Fruit fly (Drosophila melanogaster) whole organism, adult: ENCODE results near the gene HP5.

ENCODE experiments used
- CG11617 ChIP-seq: fragments of 200-800 bp; sonication (Bioruptor generic); optimal IDR thresholded peaks from 2 replicates; lab custom pipeline; 2017; ENCODE audit warnings: mild to moderate bottlenecking, missing biosample characterization, missing genetic modification reagents, missing genetic modification characterization
- CG12768 ChIP-seq: fragments of 200-800 bp; sonication (Bioruptor generic); optimal IDR thresholded peaks from 2 replicates; lab custom pipeline; 2017; ENCODE audit warnings: missing biosample characterization, missing genetic modification characterization, mild to moderate bottlenecking, moderate library complexity, missing genetic modification reagents
- CG14711 ChIP-seq: fragments of 200-800 bp; sonication (Bioruptor generic); optimal IDR thresholded peaks from 2 replicates; lab custom pipeline; 2018; ENCODE audit warnings: missing biosample characterization, mild to moderate bottlenecking, missing genetic modification characterization, moderate library complexity
- CG1620 ChIP-seq: fragments of 200-800 bp; sonication (Bioruptor generic); optimal IDR thresholded peaks from 2 replicates; lab custom pipeline; 2016; ENCODE audit warnings: missing biosample characterization, missing genetic modification characterization
- CG33017 ChIP-seq: fragments of 200-800 bp; sonication (Bioruptor generic); optimal IDR thresholded peaks from 2 replicates; lab custom pipeline; 2018; ENCODE audit warnings: missing biosample characterization, mild to moderate bottlenecking, missing genetic modification characterization, moderate library complexity
- CG5204 ChIP-seq: fragments of 200-800 bp; sonication (Bioruptor generic); optimal IDR thresholded peaks from 2 replicates; lab custom pipeline; 2016; ENCODE audit warnings: missing biosample characterization, missing genetic modification characterization
- CG7045 ChIP-seq: fragments of 200-800 bp; sonication (Bioruptor generic); optimal IDR thresholded peaks from 2 replicates; lab custom pipeline; 2017; ENCODE audit warnings: missing biosample characterization, mild to moderate bottlenecking, missing genetic modification characterization
- CG7101 ChIP-seq: fragments of 200-800 bp; sonication (Bioruptor generic); optimal IDR thresholded peaks from 2 replicates; lab custom pipeline; 2018; ENCODE audit warnings: missing biosample characterization, mild to moderate bottlenecking, missing genetic modification characterization, moderate library complexity
- Clk ChIP-seq: fragments of 200-800 bp; sonication (Bioruptor generic); optimal IDR thresholded peaks from 2 replicates; lab custom pipeline; 2017; ENCODE audit warnings: missing biosample characterization, missing genetic modification characterization
- Crg-1 ChIP-seq: fragments of 200-800 bp; sonication (Bioruptor generic); optimal IDR thresholded peaks from 2 replicates; lab custom pipeline; 2016; ENCODE audit warnings: missing biosample characterization, missing genetic modification characterization
- Hr96 ChIP-seq: fragments of 200-800 bp; sonication (Bioruptor generic); optimal IDR thresholded peaks from 2 replicates; lab custom pipeline; 2016; ENCODE audit warnings: missing biosample characterization, missing genetic modification characterization
- Mnt ChIP-seq: fragments of 200-800 bp; sonication (Bioruptor generic); optimal IDR thresholded peaks from 2 replicates; lab custom pipeline; 2016; ENCODE audit warnings: missing biosample characterization, mild to moderate bottlenecking, missing genetic modification characterization
- bab1 ChIP-seq: fragments of 200-800 bp; sonication (Bioruptor generic); optimal IDR thresholded peaks from 3 replicates; lab custom pipeline; 2019; ENCODE audit warnings: missing biosample characterization, mild to moderate bottlenecking, missing genetic modification characterization, moderate library complexity
- cic ChIP-seq: fragments of 200-800 bp; sonication (Bioruptor generic); optimal IDR thresholded peaks from 2 replicates; lab custom pipeline; 2017; ENCODE audit warnings: missing biosample characterization, mild to moderate bottlenecking, missing genetic modification characterization, moderate library complexity
- cnc ChIP-seq, 2 experiments: fragments of >200 bp; optimal IDR thresholded peaks; 2 replicates each; lab custom pipeline; 2017
- kay ChIP-seq: fragments of 200-800 bp; sonication (Bioruptor generic); peaks from one replicate; lab custom pipeline; 2016; ENCODE audit warnings: missing biosample characterization, missing genetic modification characterization, borderline replicate concordance
- ovo ChIP-seq: fragments of 200-800 bp; sonication (Bioruptor generic); optimal IDR thresholded peaks from 2 replicates; lab custom pipeline; 2016; ENCODE audit warnings: missing biosample characterization, missing genetic modification characterization
- pad ChIP-seq: fragments of 200-800 bp; sonication (Bioruptor generic); optimal IDR thresholded peaks from 3 replicates; lab custom pipeline; 2017; ENCODE audit warnings: missing biosample characterization, missing genetic modification characterization, mild to moderate bottlenecking, moderate library complexity, missing genetic modification reagents
- tj ChIP-seq: fragments of 200-800 bp; sonication (Bioruptor generic); optimal IDR thresholded peaks from 3 replicates; lab custom pipeline; 2017; ENCODE audit warnings: missing biosample characterization, mild to moderate bottlenecking, missing genetic modification characterization, moderate library complexity
- toe ChIP-seq: fragments of 200-800 bp; sonication (Bioruptor generic); optimal IDR thresholded peaks from 2 replicates; lab custom pipeline; 2016; ENCODE audit warnings: missing biosample characterization, missing genetic modification characterization

The HP5 gene

DNA sequence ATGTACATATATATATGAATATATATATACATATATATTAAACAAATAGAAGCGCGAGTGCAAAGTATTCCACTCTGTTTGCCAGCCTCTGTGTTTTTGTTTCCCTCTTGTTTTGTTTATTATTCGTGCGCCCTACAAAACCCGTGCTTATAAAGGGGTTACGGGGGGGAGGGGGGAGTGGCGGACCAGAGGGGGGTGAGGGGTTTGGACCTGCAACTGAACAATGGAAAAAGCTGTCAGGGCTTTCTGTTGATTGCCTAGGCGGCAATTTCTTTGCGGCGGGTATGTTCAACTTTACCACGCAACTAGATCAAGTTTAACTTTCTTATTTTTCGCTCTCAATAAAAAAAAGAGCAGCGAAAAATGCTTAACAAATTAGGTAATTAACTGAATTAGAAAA, 15.3 kb upstream of the HP5 start:
- no peak for TF ChIP-seq Crg-1 (GFP tag; lab: Kevin White, UChicago)
- TF ChIP-seq CG7101 (tag; lab: Kevin White, UChicago): peak; percentile 0
- no peak for TF ChIP-seq CG7045 (GFP tag; lab: Kevin White, UChicago)
- peak; percentile 83 for TF ChIP-seq tj (GFP tag; lab: Kevin White, UChicago)
- no peak for TF ChIP-seq CG33017 (tag; lab: Kevin White, UChicago)
- peak; percentile 6 for TF ChIP-seq pad (GFP tag; lab: Kevin White, UChicago)
- TF ChIP-seq ovo (GFP tag; lab: Kevin White, UChicago): no peak
- TF ChIP-seq cic (GFP tag; lab: Kevin White, UChicago): peak; percentile 4

DNA sequence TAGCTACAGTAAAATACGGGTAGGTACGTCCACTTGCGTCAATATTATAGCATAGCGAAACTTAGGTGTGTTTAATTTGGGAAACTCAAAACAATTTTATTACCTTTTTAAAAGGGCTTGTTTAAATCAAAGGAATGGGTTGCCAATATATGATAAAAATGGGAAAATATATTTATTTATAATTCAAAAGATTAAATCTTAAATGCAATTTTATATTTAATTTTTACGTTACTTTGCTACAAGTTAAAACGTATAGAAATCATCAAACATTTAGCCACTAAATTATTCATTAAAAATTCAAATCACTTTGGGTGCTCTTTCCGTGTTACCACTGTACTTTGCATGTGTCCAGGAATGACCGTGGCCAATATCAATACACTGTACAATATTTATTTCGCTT, 13.6 kb upstream of the HP5 start:
- peak; percentile 63 for TF ChIP-seq CG7101 (tag; lab: Kevin White, UChicago)
- peak; percentile 59 for TF ChIP-seq CG11617 (GFP tag; lab: Kevin White, UChicago)
- TF ChIP-seq pad (GFP tag; lab: Kevin White, UChicago): peak; percentile 7
- TF ChIP-seq Crg-1 (GFP tag; lab: Kevin White, UChicago): peak; percentile 26
- TF ChIP-seq bab1 (GFP tag; lab: Kevin White, UChicago): peak; percentile 55
- no peak for TF ChIP-seq kay (GFP tag; lab: Kevin White, UChicago)

DNA sequence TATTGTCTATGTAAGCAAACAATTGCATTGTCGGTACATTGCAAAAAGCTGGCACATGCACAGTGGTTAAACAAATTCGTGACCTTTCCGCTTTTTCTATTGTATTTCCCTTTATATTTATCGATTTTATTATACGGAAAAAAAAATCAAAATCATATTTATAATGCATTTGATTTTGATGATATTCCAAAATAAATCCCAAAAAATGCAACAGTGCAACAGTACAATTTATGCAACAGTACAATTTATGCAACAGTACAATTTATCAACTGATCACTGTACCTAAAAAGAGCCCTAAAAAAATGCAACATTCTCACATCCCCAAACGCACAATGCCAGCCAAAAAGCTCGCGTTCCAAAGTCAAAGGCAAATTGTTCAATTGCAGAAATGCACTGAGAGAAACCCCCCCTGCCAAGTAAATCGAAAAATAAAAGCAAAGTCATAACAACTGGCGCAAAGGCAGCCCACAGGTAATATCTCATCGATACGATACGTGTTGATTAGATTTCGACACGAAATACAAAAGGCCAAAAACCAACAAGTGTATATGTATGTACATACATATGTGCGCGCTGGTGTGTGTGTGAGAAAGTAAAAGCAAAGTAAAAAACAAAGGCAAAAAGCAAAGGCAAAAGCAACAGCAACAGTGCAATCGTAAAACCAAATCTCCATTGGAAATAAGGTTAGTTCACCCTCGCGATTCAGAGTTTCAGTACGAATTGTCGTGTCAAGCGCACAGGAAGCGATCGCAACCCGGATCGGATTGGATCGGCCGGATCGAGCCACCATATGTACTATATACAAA, 12.6 kb upstream of the HP5 start, which contains the start of gene Sk1:
Sk1 (plus strand) TSS at position 711 of the 806 bp plus-strand sequence.
- TF ChIP-seq Mnt (GFP tag; lab: Kevin White, UChicago): peak; percentile 31
- peak; percentile 23 for TF ChIP-seq CG14711 (tag; lab: Kevin White, UChicago)
- TF ChIP-seq Crg-1 (GFP tag; lab: Kevin White, UChicago): no peak
- peak; percentile 84 for TF ChIP-seq kay (GFP tag; lab: Kevin White, UChicago)
- TF ChIP-seq bab1 (GFP tag; lab: Kevin White, UChicago): peak; percentile 11
- no peak for TF ChIP-seq CG5204
- no peak for TF ChIP-seq CG1620 (GFP tag; lab: Kevin White, UChicago)
- TF ChIP-seq cnc (optimal IDR thresholded peaks at IDR 0.05; lab: Kevin White, UChicago): no peak
- TF ChIP-seq tj (GFP tag; lab: Kevin White, UChicago): peak; percentile 66
- TF ChIP-seq CG11617 (GFP tag; lab: Kevin White, UChicago): peak; percentile 46
- TF ChIP-seq cic (GFP tag; lab: Kevin White, UChicago): peak; percentile 65
- TF ChIP-seq ovo (GFP tag; lab: Kevin White, UChicago): peak; percentile 10
- no peak for TF ChIP-seq Hr96 (GFP tag; lab: Kevin White, UChicago)
- no peak for TF ChIP-seq CG33017 (tag; lab: Kevin White, UChicago)
- no peak for TF ChIP-seq Clk (GFP tag; lab: Kevin White, UChicago)
- no peak for TF ChIP-seq pad (GFP tag; lab: Kevin White, UChicago)
- peak; percentile 11 for TF ChIP-seq toe (GFP tag; lab: Kevin White, UChicago)
- no peak for TF ChIP-seq CG7045 (GFP tag; lab: Kevin White, UChicago)
- TF ChIP-seq CG12768 (GFP tag; lab: Kevin White, UChicago): no peak
- peak; percentile 51 for TF ChIP-seq CG7101 (tag; lab: Kevin White, UChicago)

DNA sequence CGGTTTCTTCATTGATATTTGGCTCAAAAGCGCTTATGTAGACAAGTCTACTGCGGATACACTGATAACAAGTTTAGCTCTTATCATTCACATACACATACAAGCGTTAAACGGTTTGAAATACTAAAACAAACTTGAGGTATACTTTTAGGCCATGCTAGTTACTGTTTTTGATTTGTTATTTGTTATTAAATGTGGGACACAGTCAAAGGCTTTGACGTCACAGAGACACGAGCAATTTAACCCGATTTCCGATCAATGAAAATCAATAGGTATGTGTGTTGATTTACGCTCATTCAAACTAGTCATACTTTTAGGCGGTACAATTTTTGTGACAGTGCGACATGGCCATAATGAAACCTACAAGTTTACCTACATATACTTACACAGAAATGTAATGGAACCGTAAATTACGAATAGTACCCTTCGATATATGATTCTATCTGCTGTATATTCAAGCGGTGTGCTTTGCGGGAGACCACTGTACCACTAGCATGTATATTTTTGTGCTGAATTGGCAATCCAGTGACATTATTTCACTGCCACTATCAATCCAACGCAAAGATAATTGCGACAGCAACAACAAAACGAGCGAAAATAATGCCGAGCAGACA, 7.7 kb upstream of the HP5 start:
- TF ChIP-seq cnc (optimal IDR thresholded peaks at IDR 0.05; lab: Kevin White, UChicago): no peak
- TF ChIP-seq Clk (GFP tag; lab: Kevin White, UChicago): peak; percentile 35
- peak; percentile 98 for TF ChIP-seq cic (GFP tag; lab: Kevin White, UChicago)
- peak; percentile 89 for TF ChIP-seq CG33017 (tag; lab: Kevin White, UChicago)
- no peak for TF ChIP-seq kay (GFP tag; lab: Kevin White, UChicago)
- peak; percentile 71 for TF ChIP-seq CG5204
- peak; percentile 86 for TF ChIP-seq CG1620 (GFP tag; lab: Kevin White, UChicago)
- peak; percentile 83 for TF ChIP-seq CG12768 (GFP tag; lab: Kevin White, UChicago)
- TF ChIP-seq CG7045 (GFP tag; lab: Kevin White, UChicago): peak; percentile 66
- peak; percentile 70 for TF ChIP-seq toe (GFP tag; lab: Kevin White, UChicago)
- TF ChIP-seq Crg-1 (GFP tag; lab: Kevin White, UChicago): peak; percentile 89
- peak; percentile 97 for TF ChIP-seq CG7101 (tag; lab: Kevin White, UChicago)
- TF ChIP-seq CG11617 (GFP tag; lab: Kevin White, UChicago): peak; percentile 81
- TF ChIP-seq Hr96 (GFP tag; lab: Kevin White, UChicago): peak; percentile 91
- TF ChIP-seq pad (GFP tag; lab: Kevin White, UChicago): peak; percentile 85
- peak; percentile 92 for TF ChIP-seq CG14711 (tag; lab: Kevin White, UChicago)
- peak; percentile 8 for TF ChIP-seq ovo (GFP tag; lab: Kevin White, UChicago)
- TF ChIP-seq tj (GFP tag; lab: Kevin White, UChicago): peak; percentile 99
- TF ChIP-seq Mnt (GFP tag; lab: Kevin White, UChicago): peak; percentile 88
- TF ChIP-seq bab1 (GFP tag; lab: Kevin White, UChicago): peak; percentile 93

DNA sequence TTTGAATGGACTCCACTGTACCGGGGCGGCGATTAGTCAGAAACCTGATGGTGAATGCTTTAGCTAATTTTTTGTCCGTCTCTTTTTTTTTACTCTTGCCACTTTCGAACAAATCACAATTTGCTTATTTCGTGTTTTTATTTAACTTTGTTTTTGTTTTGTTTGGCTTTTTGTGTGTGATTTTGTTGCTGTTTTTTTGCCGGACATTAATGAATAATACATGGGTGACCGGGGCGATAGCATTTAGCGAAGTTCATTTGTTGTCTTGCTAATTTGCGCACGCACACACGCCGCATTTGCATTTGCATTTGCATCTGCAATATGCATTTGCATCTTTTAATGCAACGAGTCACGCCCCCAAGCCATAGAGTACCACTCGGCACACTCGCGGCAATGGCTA, 5.9 kb upstream of the HP5 start:
- TF ChIP-seq tj (GFP tag; lab: Kevin White, UChicago): peak; percentile 17
- no peak for TF ChIP-seq cnc (optimal IDR thresholded peaks at IDR 0.05; lab: Kevin White, UChicago)
